Worm (Caenorhabditis elegans) whole organism, L2 larva: Measurements from ENCODE around the gene nhr-205.

Experiments
- R02D3.7 ChIP-seq: fragments of 150-350 bp; optimal IDR thresholded peaks from 2 replicates; lab custom pipeline; 2014; ENCODE audit warnings: missing biosample characterization, missing genetic modification characterization
- nhr-237 ChIP-seq: fragments of 150-350 bp; optimal IDR thresholded peaks from 2 replicates; lab custom pipeline; 2014; ENCODE audit warnings: missing biosample characterization, missing genetic modification characterization
- unc-62 ChIP-seq: fragments of 150-350 bp; optimal IDR thresholded peaks from 2 replicates; lab custom pipeline; 2014; ENCODE audit warnings: missing biosample characterization, missing genetic modification reagents, missing genetic modification characterization
- zag-1 ChIP-seq: fragments of 150-350 bp; optimal IDR thresholded peaks from 2 replicates; lab custom pipeline; 2014; ENCODE audit warnings: missing biosample characterization, missing genetic modification characterization

- TF ChIP-seq unc-62 (GFP tag; lab: Kevin White, UChicago) (no peak), nhr-237 (tag; lab: Kevin White, UChicago) (no peak), zag-1 (no peak), R02D3.7 (tag; lab: Kevin White, UChicago) (no peak)
These were observed 41.1 kb upstream of the nhr-205 start, which contains the start of gene srxa-19 for ce11 chrV:10122670-10123069.
